Worm (Caenorhabditis elegans): Measurements from ENCODE around the gene exp-2.

- no peak for TF ChIP-seq sdc-2 (tag; optimal IDR thresholded peaks at IDR 0.05)
- TF ChIP-seq pqm-1 (tag; optimal IDR thresholded peaks at IDR 0.05), result no peak
- no peak for TF ChIP-seq F13H6.1 (tag; optimal IDR thresholded peaks at IDR 0.05)
- no peak for TF ChIP-seq nfya-1 (tag; optimal IDR thresholded peaks at IDR 0.05)
- no peak for TF ChIP-seq ama-1 (optimal IDR thresholded peaks at IDR 0.05)
- no peak for TF ChIP-seq hlh-8 (tag; optimal IDR thresholded peaks at IDR 0.05)
- no peak for TF ChIP-seq ceh-34 (tag; optimal IDR thresholded peaks at IDR 0.05)
- TF ChIP-seq elt-2 (tag; optimal IDR thresholded peaks at IDR 0.05), result no peak
- TF ChIP-seq unc-86 (tag; optimal IDR thresholded peaks at IDR 0.05), result no peak
These were observed 31.6 kb upstream of the exp-2 start for ce11 chrV:6099634-6100033.

Data from whole organism, late embryonic.